Fruit fly (Drosophila melanogaster): ENCODE data around the gene CG15199.
"Not testable (repeated sequence)": the region's sequence is repeated elsewhere in the genome, so short reads cannot be mapped to it uniquely, and the experiment has no call there.

The CG15199 gene

dm6 chrX:11108148-11108844 is 33.3 kb downstream of the CG15199 start, which contains the start of gene Hsp60A:
Gene Hsp60A, plus strand, starts transcription at chrX:11108482.
- TF ChIP-seq noc (tag; optimal IDR thresholded peaks at IDR 0.05) = peak; percentile 1

- TF ChIP-seq noc (tag; optimal IDR thresholded peaks at IDR 0.05) = not testable (repeated sequence)
Measured at dm6 chrX:11095973-11096372, 45.7 kb downstream of the CG15199 start, which contains the start of gene CG42249. Gene CG42249, plus strand, starts transcription at chrX:11096273.

- TF ChIP-seq noc (tag; optimal IDR thresholded peaks at IDR 0.05) = no peak
Measured at dm6 chrX:11095276-11095675, 46.4 kb downstream of the CG15199 start.

- TF ChIP-seq noc (tag; optimal IDR thresholded peaks at IDR 0.05) = no peak
Measured at dm6 chrX:11092201-11092600, 49.4 kb downstream of the CG15199 start, which contains the start of gene CG2061. Gene CG2061, plus strand, starts transcription at chrX:11092492.

Data from whole organism, larva.